Worm (Caenorhabditis elegans) whole organism, mixed stage, embryonic: ENCODE measurements around the gene glb-14.

Experiments
- M03D4.4 ChIP-seq: sonication (generic microtip); optimal IDR thresholded peaks from 2 replicates; lab custom pipeline; 2017; ENCODE audit warnings: mild to moderate bottlenecking, missing genetic modification characterization, missing compliant biosample characterization
- bed-3 ChIP-seq: fragments of 200-800 bp; sonication (Bioruptor generic); optimal IDR thresholded peaks from 3 replicates; lab custom pipeline; 2018; ENCODE audit warnings: mild to moderate bottlenecking, missing genetic modification characterization, moderate library complexity, missing compliant biosample characterization
- ceh-39 ChIP-seq: fragments of 150-350 bp; optimal IDR thresholded peaks from 2 replicates; lab custom pipeline; 2014; ENCODE audit warnings: missing biosample characterization, missing genetic modification characterization
- ceh-43 ChIP-seq: fragments of 200-800 bp; sonication (Bioruptor generic); optimal IDR thresholded peaks from 2 replicates; lab custom pipeline; 2018; ENCODE audit warnings: mild to moderate bottlenecking, missing genetic modification characterization, moderate library complexity, missing compliant biosample characterization
- ces-1 ChIP-seq: fragments of 150-350 bp; optimal IDR thresholded peaks from 2 replicates; lab custom pipeline; 2014; ENCODE audit warnings: missing biosample characterization, missing genetic modification reagents, missing genetic modification characterization
- cnd-1 ChIP-seq: fragments of 200-800 bp; sonication (Bioruptor generic); optimal IDR thresholded peaks from 2 replicates; lab custom pipeline; 2018; ENCODE audit warnings: mild to moderate bottlenecking, missing genetic modification characterization, missing compliant biosample characterization
- drap-1 ChIP-seq: fragments of 200-800 bp; sonication (Bioruptor generic); optimal IDR thresholded peaks from 3 replicates; lab custom pipeline; 2018; ENCODE audit warnings: mild to moderate bottlenecking, missing genetic modification characterization, missing compliant biosample characterization
- elt-1 ChIP-seq: sonication (generic microtip); optimal IDR thresholded peaks from 2 replicates; lab custom pipeline; 2017; ENCODE audit warnings: missing genetic modification characterization, mild to moderate bottlenecking, missing compliant biosample characterization, antibody characterized with exemption, moderate library complexity, borderline replicate concordance; ENCODE audit not compliant: insufficient read depth
- elt-3 ChIP-seq: fragments of 150-350 bp; optimal IDR thresholded peaks from 2 replicates; lab custom pipeline; 2014; ENCODE audit warnings: missing biosample characterization, missing genetic modification characterization
- flh-1 ChIP-seq: fragments of 200-800 bp; sonication (Bioruptor generic); optimal IDR thresholded peaks from 2 replicates; lab custom pipeline; 2018; ENCODE audit warnings: mild to moderate bottlenecking, missing genetic modification characterization, moderate library complexity, missing compliant biosample characterization
- ham-2 ChIP-seq: fragments of 200-800 bp; sonication (Bioruptor generic); optimal IDR thresholded peaks from 2 replicates; lab custom pipeline; 2018; ENCODE audit warnings: mild to moderate bottlenecking, missing genetic modification characterization, missing compliant biosample characterization
- hlh-1 ChIP-seq: fragments of 150-350 bp; optimal IDR thresholded peaks from 2 replicates; lab custom pipeline; 2014; ENCODE audit warnings: missing biosample characterization, missing genetic modification reagents, missing genetic modification characterization
- lin-13 ChIP-seq: fragments of 150-350 bp; optimal IDR thresholded peaks from 2 replicates; lab custom pipeline; 2014; ENCODE audit warnings: missing biosample characterization, missing genetic modification characterization
- lin-32 ChIP-seq: fragments of 200-800 bp; sonication (Bioruptor generic); optimal IDR thresholded peaks from 2 replicates; lab custom pipeline; 2018; ENCODE audit warnings: mild to moderate bottlenecking, missing genetic modification characterization, missing compliant biosample characterization
- lsy-2 ChIP-seq: fragments of 150-350 bp; optimal IDR thresholded peaks from 2 replicates; lab custom pipeline; 2014; ENCODE audit warnings: missing biosample characterization, missing genetic modification characterization
- mab-5 ChIP-seq: fragments of 150-350 bp; optimal IDR thresholded peaks from 2 replicates; lab custom pipeline; 2014; ENCODE audit warnings: missing biosample characterization, missing genetic modification characterization
- mep-1 ChIP-seq: fragments of 150-350 bp; optimal IDR thresholded peaks from 2 replicates; lab custom pipeline; 2017; ENCODE audit warnings: missing biosample characterization, missing genetic modification reagents, missing genetic modification characterization, inconsistent platforms
- mls-2 ChIP-seq: sonication (generic microtip); optimal IDR thresholded peaks from 2 replicates; lab custom pipeline; 2016; ENCODE audit warnings: mild to moderate bottlenecking, missing genetic modification characterization, moderate library complexity, missing compliant biosample characterization
- nhr-12 ChIP-seq: fragments of 150-350 bp; optimal IDR thresholded peaks from 2 replicates; lab custom pipeline; 2014; ENCODE audit warnings: missing biosample characterization, missing genetic modification characterization
- nhr-2 ChIP-seq: fragments of 150-350 bp; optimal IDR thresholded peaks from 2 replicates; lab custom pipeline; 2014; ENCODE audit warnings: missing biosample characterization, missing genetic modification characterization
- nhr-237 ChIP-seq: fragments of 150-350 bp; optimal IDR thresholded peaks from 2 replicates; lab custom pipeline; 2014; ENCODE audit warnings: missing biosample characterization, missing genetic modification characterization
- nhr-28 ChIP-seq: fragments of 150-350 bp; optimal IDR thresholded peaks from 2 replicates; lab custom pipeline; 2014; ENCODE audit warnings: missing biosample characterization, missing genetic modification characterization
- nhr-76 ChIP-seq: sonication (generic microtip); optimal IDR thresholded peaks from 2 replicates; lab custom pipeline; 2017; ENCODE audit warnings: missing biosample characterization, missing genetic modification characterization
- pha-4 ChIP-seq: fragments of 150-350 bp; optimal IDR thresholded peaks from 2 replicates; lab custom pipeline; 2018; ENCODE audit warnings: missing biosample characterization, missing genetic modification reagents, missing genetic modification characterization
- sem-2 ChIP-seq: fragments of 200-800 bp; sonication (Bioruptor generic); optimal IDR thresholded peaks from 2 replicates; lab custom pipeline; 2018; ENCODE audit warnings: mild to moderate bottlenecking, missing genetic modification characterization, missing compliant biosample characterization
- snpc-4 ChIP-seq: fragments of 150-350 bp; optimal IDR thresholded peaks from 2 replicates; lab custom pipeline; 2014; ENCODE audit warnings: missing biosample characterization, missing genetic modification characterization
- sptf-1 ChIP-seq: sonication (generic microtip); optimal IDR thresholded peaks from 2 replicates; lab custom pipeline; 2017; ENCODE audit warnings: mild to moderate bottlenecking, missing genetic modification characterization, moderate library complexity, missing compliant biosample characterization
- tbx-8 ChIP-seq: fragments of 200-800 bp; sonication (Bioruptor generic); optimal IDR thresholded peaks from 2 replicates; lab custom pipeline; 2018; ENCODE audit warnings: mild to moderate bottlenecking, missing genetic modification characterization, moderate library complexity, missing compliant biosample characterization
- unc-39 ChIP-seq: fragments of 150-350 bp; optimal IDR thresholded peaks from 2 replicates; lab custom pipeline; 2014; ENCODE audit warnings: missing biosample characterization, missing genetic modification characterization
- unc-62 ChIP-seq: fragments of 150-350 bp; optimal IDR thresholded peaks from 2 replicates; lab custom pipeline; 2014; ENCODE audit warnings: missing biosample characterization, missing genetic modification reagents, missing genetic modification characterization
- zip-8 ChIP-seq: fragments of 150-350 bp; optimal IDR thresholded peaks from 2 replicates; lab custom pipeline; 2014; ENCODE audit warnings: missing biosample characterization, missing genetic modification characterization

Gene glb-14

ce11 chrV:15515365-15515764 lies 29.4 kb downstream of the glb-14 start:
- no peak for TF ChIP-seq nhr-2 (tag; lab: Kevin White, UChicago)
- TF ChIP-seq, all 35 proteins: peak for 0

- TF ChIP-seq ceh-43 (GFP tag; lab: Kevin White, UChicago) (no peak), elt-1 (no peak), M03D4.4 (no peak), ces-1 (no peak), zip-8 (tag; lab: Kevin White, UChicago) (peak; percentile 82), elt-3 (tag; lab: Kevin White, UChicago) (no peak), nhr-2 (tag; lab: Kevin White, UChicago) (no peak)
- TF ChIP-seq, all 35 proteins: peak for 1
These were observed 31.7 kb downstream of the glb-14 start for ce11 chrV:15512856-15513756.

- no peak for TF ChIP-seq nhr-2 (tag; lab: Kevin White, UChicago)
- peak; percentile 17 for TF ChIP-seq hlh-1 (tag; lab: Kevin White, UChicago)
- TF ChIP-seq sptf-1 (tag; lab: Kevin White, UChicago) = peak; percentile 16
- TF ChIP-seq nhr-237 (tag; lab: Kevin White, UChicago) = peak; percentile 77
- TF ChIP-seq mls-2 (tag; lab: Kevin White, UChicago) = peak; percentile 33
- TF ChIP-seq lsy-2 (tag; lab: Kevin White, UChicago) = peak; percentile 98
- no peak for TF ChIP-seq nhr-12 (tag; lab: Kevin White, UChicago)
- TF ChIP-seq mep-1 = peak; percentile 85
- TF ChIP-seq ces-1 = peak; percentile 96
- TF ChIP-seq nhr-76 (tag; lab: Kevin White, UChicago) = no peak
- TF ChIP-seq bed-3 = no peak
- TF ChIP-seq snpc-4 (tag; lab: Kevin White, UChicago) = no peak
- peak; percentile 70 for TF ChIP-seq drap-1 (GFP tag; lab: Kevin White, UChicago)
- TF ChIP-seq cnd-1 (tag; lab: Kevin White, UChicago) = peak; percentile 6
- TF ChIP-seq lin-32 = no peak
- TF ChIP-seq lin-13 (tag; lab: Kevin White, UChicago) = peak; percentile 80
- no peak for TF ChIP-seq ham-2 (GFP tag; lab: Kevin White, UChicago)
- TF ChIP-seq pha-4 (tag; lab: Kevin White, UChicago) = peak; percentile 87
- TF ChIP-seq mab-5 (tag; lab: Kevin White, UChicago) = no peak
- TF ChIP-seq elt-1 = no peak
These were observed 33.1 kb downstream of the glb-14 start, which contains the start of gene rpl-38 for ce11 chrV:15511613-15512216. Gene rpl-38, plus strand, starts transcription at chrV:15512166.

ce11 chrV:15505068-15505467 lies 39.7 kb downstream of the glb-14 start:
- TF ChIP-seq nhr-237 (tag; lab: Kevin White, UChicago) = no peak
- TF ChIP-seq hlh-1 (tag; lab: Kevin White, UChicago) = no peak
- no peak for TF ChIP-seq mab-5 (tag; lab: Kevin White, UChicago)
- TF ChIP-seq M03D4.4 = peak; percentile 54
- TF ChIP-seq nhr-28 = no peak
- TF ChIP-seq sem-2 (GFP tag; lab: Kevin White, UChicago) = peak; percentile 3
- TF ChIP-seq nhr-2 (tag; lab: Kevin White, UChicago) = no peak
- TF ChIP-seq sptf-1 (tag; lab: Kevin White, UChicago) = peak; percentile 68
- TF ChIP-seq pha-4 (tag; lab: Kevin White, UChicago) = peak; percentile 5
- no peak for TF ChIP-seq elt-3 (tag; lab: Kevin White, UChicago)
- peak; percentile 87 for TF ChIP-seq drap-1 (GFP tag; lab: Kevin White, UChicago)
- TF ChIP-seq ceh-43 (GFP tag; lab: Kevin White, UChicago) = peak; percentile 11
- peak; percentile 42 for TF ChIP-seq bed-3
- no peak for TF ChIP-seq ceh-39
- TF ChIP-seq ham-2 (GFP tag; lab: Kevin White, UChicago) = peak; percentile 43
- peak; percentile 3 for TF ChIP-seq flh-1 (GFP tag; lab: Kevin White, UChicago)
- TF ChIP-seq mls-2 (tag; lab: Kevin White, UChicago) = peak; percentile 39
- TF ChIP-seq cnd-1 (tag; lab: Kevin White, UChicago) = peak; percentile 72
- no peak for TF ChIP-seq zip-8 (tag; lab: Kevin White, UChicago)

- TF ChIP-seq elt-3 (tag; lab: Kevin White, UChicago) (no peak), elt-1 (no peak), pha-4 (tag; lab: Kevin White, UChicago) (no peak), tbx-8 (GFP tag; lab: Kevin White, UChicago) (no peak), cnd-1 (tag; lab: Kevin White, UChicago) (no peak), unc-62 (GFP tag; lab: Kevin White, UChicago) (no peak), unc-39 (tag; lab: Kevin White, UChicago) (no peak), flh-1 (GFP tag; lab: Kevin White, UChicago) (no peak), sem-2 (GFP tag; lab: Kevin White, UChicago) (no peak), ham-2 (GFP tag; lab: Kevin White, UChicago) (no peak), nhr-28 (no peak), mep-1 (no peak), ceh-39 (no peak), hlh-1 (tag; lab: Kevin White, UChicago) (no peak), nhr-237 (tag; lab: Kevin White, UChicago) (no peak)
These were observed 41.2 kb downstream of the glb-14 start for ce11 chrV:15503603-15504002.
